Fruit fly (Drosophila melanogaster): ENCODE data around the gene CG46456.
A peak's percentile ranks its signal among the peaks of the same experiment; 100 is the strongest.

Gene CG46456

dm6 chr3L:5372052-5372451, 16.9 kb upstream of the CG46456 start:
- TF ChIP-seq CG9139 (GFP tag; optimal IDR thresholded peaks at IDR 0.05) = no peak
- no peak for TF ChIP-seq CG34406 (GFP tag; optimal IDR thresholded peaks at IDR 0.05)
- no peak for TF ChIP-seq CG16779 (tag; optimal IDR thresholded peaks at IDR 0.05)

- peak; percentile 34 for TF ChIP-seq Eip78C (GFP tag)
- no peak for TF ChIP-seq CG8632 (GFP tag; optimal IDR thresholded peaks at IDR 0.05)
- peak; percentile 39 for TF ChIP-seq svp (GFP tag)
- TF ChIP-seq pdm3 (GFP tag; optimal IDR thresholded peaks at IDR 0.05) = no peak
- TF ChIP-seq CG10669 (GFP tag; optimal IDR thresholded peaks at IDR 0.05) = no peak
Measured at dm6 chr3L:5367744-5368507, 12.8 kb upstream of the CG46456 start, which contains the start of gene Pfdn4. Pfdn4 (minus strand) TSS chr3L:5368008.

dm6 chr3L:5365880-5366507, 10.8 kb upstream of the CG46456 start, which contains the start of the genes Uev1A and Membrin:
Uev1A (minus strand) TSS chr3L:5366225.
Membrin (plus strand) TSS chr3L:5366455.
- TF ChIP-seq cyc (GFP tag; optimal IDR thresholded peaks at IDR 0.05) (peak; percentile 18), Met (GFP tag; optimal IDR thresholded peaks at IDR 0.05) (peak; percentile 11), Eip78C (GFP tag) (peak; percentile 51), CG31627 (GFP tag; optimal IDR thresholded peaks at IDR 0.05) (peak; percentile 1), Sox15 (GFP tag; optimal IDR thresholded peaks at IDR 0.05) (no peak), esn (GFP tag; optimal IDR thresholded peaks at IDR 0.05) (peak; percentile 32), achi (GFP tag; optimal IDR thresholded peaks at IDR 0.05) (peak; percentile 36), CG3032 (tag; optimal IDR thresholded peaks at IDR 0.05) (no peak)

dm6 chr3L:5365164-5365879, 10.2 kb upstream of the CG46456 start:
- TF ChIP-seq CG32006 (GFP tag; optimal IDR thresholded peaks at IDR 0.05) (peak; percentile 73), fd85E (GFP tag; optimal IDR thresholded peaks at IDR 0.05) (no peak), Eip75B (GFP tag; optimal IDR thresholded peaks at IDR 0.05) (peak; percentile 18), Sox14 (GFP tag; optimal IDR thresholded peaks at IDR 0.05) (peak; percentile 44), Eip78C (GFP tag) (peak; percentile 89), acj6 (GFP tag; optimal IDR thresholded peaks at IDR 0.05) (peak; percentile 79), CG11762 (GFP tag; optimal IDR thresholded peaks at IDR 0.05; ENCODE audit: insufficient read depth) (no peak), Hr39 (GFP tag; optimal IDR thresholded peaks at IDR 0.05) (peak; percentile 60), Smox (GFP tag; optimal IDR thresholded peaks at IDR 0.05) (no peak), CG10669 (GFP tag; optimal IDR thresholded peaks at IDR 0.05) (peak; percentile 7), topi (GFP tag; optimal IDR thresholded peaks at IDR 0.05) (peak; percentile 66), Hr38 (GFP tag; optimal IDR thresholded peaks at IDR 0.05) (no peak), Ets96B (tag; optimal IDR thresholded peaks at IDR 0.05) (no peak), fkh (GFP tag; optimal IDR thresholded peaks at IDR 0.05) (no peak), lz (GFP tag; optimal IDR thresholded peaks at IDR 0.05) (peak; percentile 52), pdm3 (GFP tag; optimal IDR thresholded peaks at IDR 0.05) (peak; percentile 68), Hr4 (GFP tag; optimal IDR thresholded peaks at IDR 0.05) (peak; percentile 62), CG6276 (GFP tag; optimal IDR thresholded peaks at IDR 0.05) (peak; percentile 24), fd59A (GFP tag; optimal IDR thresholded peaks at IDR 0.05) (no peak), svp (GFP tag) (peak; percentile 95), Blimp-1 (GFP tag; optimal IDR thresholded peaks at IDR 0.05) (no peak), spab (GFP tag; optimal IDR thresholded peaks at IDR 0.05) (peak; percentile 50), net (GFP tag; optimal IDR thresholded peaks at IDR 0.05) (peak; percentile 78), CG6808 (GFP tag; optimal IDR thresholded peaks at IDR 0.05) (peak; percentile 69), cyc (GFP tag; optimal IDR thresholded peaks at IDR 0.05) (peak; percentile 28), ss (GFP tag; optimal IDR thresholded peaks at IDR 0.05) (peak; percentile 65 to 68), dsx (GFP tag; optimal IDR thresholded peaks at IDR 0.05; ENCODE audit: poor library complexity, severe bottlenecking) (peak; percentile 50), Ets21C (GFP tag; optimal IDR thresholded peaks at IDR 0.05) (no peak), Lpt (GFP tag; optimal IDR thresholded peaks at IDR 0.05) (peak; percentile 48), achi (GFP tag; optimal IDR thresholded peaks at IDR 0.05) (peak; percentile 70), CG8119 (GFP tag; IDR thresholded peaks at IDR 0.05) (peak; percentile 71), CG1621 (tag; optimal IDR thresholded peaks at IDR 0.05) (no peak)

Measured in whole organism, prepupa.